Worm (Caenorhabditis elegans) whole organism, midembryonic: ENCODE data around the gene T07F12.4.

Source experiments
- flt-1 ChIP-seq: fragments of 200-800 bp; sonication (Bioruptor generic); IDR thresholded peaks from 2 replicates; pipeline ENCODE4 v1.3.6; 2022; ENCODE audit warnings: missing genetic modification characterization, missing compliant biosample characterization
- ztf-29 ChIP-seq: fragments of 200-800 bp; sonication (Bioruptor generic); IDR thresholded peaks from 2 replicates; pipeline ENCODE4 v1.3.6; 2022; ENCODE audit warnings: missing genetic modification reagents, missing genetic modification characterization, missing compliant biosample characterization

ce11 chrX:4928118-4928517 lies 27.5 kb upstream of the T07F12.4 start:
- TF ChIP-seq ztf-29 (no peak), flt-1 (no peak)
